Worm (Caenorhabditis elegans): ENCODE data around the gene Y7A5A.13.

DNA sequence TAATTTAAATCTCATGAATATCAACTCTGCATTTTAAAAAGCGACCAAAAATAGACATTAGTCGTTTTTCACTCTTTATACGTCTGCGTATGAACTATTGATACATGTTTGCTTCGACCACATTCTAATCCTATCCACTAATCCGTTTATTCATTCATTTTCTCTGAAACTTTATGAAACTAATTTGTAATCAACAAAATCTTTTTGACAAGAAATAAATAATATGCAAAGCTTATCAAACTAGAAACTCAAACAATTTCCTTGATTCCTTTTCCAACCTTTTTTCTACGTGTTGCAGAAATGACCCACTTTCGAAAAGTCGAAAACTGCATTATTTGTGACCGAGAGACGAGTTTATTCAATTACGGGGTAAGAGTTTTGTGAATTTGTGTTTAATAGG is 31.3 kb upstream of the Y7A5A.13 start, which contains the start of gene nhr-255:
- TF ChIP-seq B0310.2 (tag; optimal IDR thresholded peaks at IDR 0.05), result no peak
- TF ChIP-seq ama-1 (optimal IDR thresholded peaks at IDR 0.05), result no peak
- TF ChIP-seq flt-1 (GFP tag; IDR thresholded peaks at IDR 0.05), result no peak
- no peak for TF ChIP-seq ceh-36 (tag; optimal IDR thresholded peaks at IDR 0.05)
- TF ChIP-seq hmg-4 (GFP tag; optimal IDR thresholded peaks at IDR 0.05), result no peak
- no peak for TF ChIP-seq hmbx-1 (tag; optimal IDR thresholded peaks at IDR 0.05)
- TF ChIP-seq ceh-13 (GFP tag; optimal IDR thresholded peaks at IDR 0.05), result no peak
- no peak for TF ChIP-seq pes-1 (GFP tag; IDR thresholded peaks at IDR 0.05)
- TF ChIP-seq tbx-37 (GFP tag; conservative IDR thresholded peaks at IDR 0.05), result no peak
- no peak for TF ChIP-seq scrt-1 (GFP tag; IDR thresholded peaks at IDR 0.05)
- no peak for TF ChIP-seq aly-1 (tag; optimal IDR thresholded peaks at IDR 0.05)
- TF ChIP-seq tbx-11 (GFP tag; IDR thresholded peaks at IDR 0.05), result no peak
- TF ChIP-seq sea-1 (GFP tag; conservative IDR thresholded peaks at IDR 0.05), result no peak

Data from whole organism, early embryonic.